Worm (Caenorhabditis elegans): Measurements from ENCODE around the gene nfx-1.

The nfx-1 gene

DNA sequence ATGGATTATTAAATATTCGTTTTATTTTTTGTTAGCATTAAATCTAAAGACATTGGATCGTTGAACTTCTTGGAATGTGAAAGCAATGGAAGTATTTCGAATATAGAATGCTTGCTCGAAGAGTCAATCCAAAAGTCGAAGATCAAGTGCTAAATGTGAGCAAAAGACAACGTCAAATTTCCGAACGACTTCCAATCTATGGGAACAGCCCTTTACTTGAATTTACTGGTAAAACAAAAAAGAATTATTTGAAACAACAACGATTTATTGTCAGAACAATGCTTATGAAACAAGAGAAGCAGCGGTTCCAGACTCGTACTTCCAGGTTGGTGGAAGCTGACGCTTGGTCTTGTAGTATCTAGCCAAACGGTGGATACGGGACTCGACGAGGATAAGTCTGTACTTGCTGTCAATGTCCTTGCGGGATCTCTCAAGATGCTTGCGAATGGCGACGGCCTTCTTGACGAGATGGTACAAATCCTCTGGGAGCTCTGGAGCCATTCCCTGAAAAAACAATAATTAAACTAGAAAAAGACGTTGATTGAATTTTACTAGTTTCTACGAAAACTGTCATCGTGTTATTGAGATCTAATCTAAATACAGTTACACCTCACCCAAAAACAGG, 1.2 kb upstream of the nfx-1 start (continued):
- TF ChIP-seq zim-3 (tag; optimal IDR thresholded peaks at IDR 0.05) (peak; percentile 29), madf-10 (tag; optimal IDR thresholded peaks at IDR 0.05) (no peak), aptf-2 (GFP tag; conservative IDR thresholded peaks at IDR 0.05) (no peak), ceh-40 (GFP tag; IDR thresholded peaks at IDR 0.05) (peak; percentile 34; the same call in 1 of the 2 replicates), lsl-1 (GFP tag; optimal IDR thresholded peaks at IDR 0.05) (peak; percentile 67), F39B2.1 (GFP tag; IDR thresholded peaks at IDR 0.05) (peak; percentile 3; the same call in 1 of the 2 replicates), mel-28 (tag; optimal IDR thresholded peaks at IDR 0.05; ENCODE audit: borderline replicate concordance) (no peak), snpc-4 (GFP tag; optimal IDR thresholded peaks at IDR 0.05) (peak; percentile 69), snpc-4 (tag; optimal IDR thresholded peaks at IDR 0.05) (peak in 2 of 4 experiments; percentile 10 to 63), him-1 (tag; optimal IDR thresholded peaks at IDR 0.05) (peak; percentile 99), F33H1.4 (GFP tag; IDR thresholded peaks at IDR 0.05) (peak; percentile 38), repo-1 (tag; optimal IDR thresholded peaks at IDR 0.05) (peak; percentile 74), ztf-18 (tag; optimal IDR thresholded peaks at IDR 0.05) (peak; percentile 35), F52B5.7 (tag; optimal IDR thresholded peaks at IDR 0.05) (peak; percentile 43), ceh-58 (GFP tag; IDR thresholded peaks at IDR 0.05) (no peak), Y56A3A.18 (GFP tag; IDR thresholded peaks at IDR 0.05) (peak; percentile 91), egl-18 (GFP tag; IDR thresholded peaks at IDR 0.05) (no peak), ztf-28 (GFP tag; IDR thresholded peaks at IDR 0.05) (no peak; the same call in 1 of the 2 replicates), somi-1 (GFP tag; optimal IDR thresholded peaks at IDR 0.05) (peak; percentile 38), lin-26 (GFP tag; IDR thresholded peaks at IDR 0.05) (peak; percentile 80), sdz-38 (tag; optimal IDR thresholded peaks at IDR 0.05) (no peak), Y95B8A.8 (GFP tag; IDR thresholded peaks at IDR 0.05) (peak; percentile 56; the same call in 1 of the 2 replicates), B0261.1 (tag; optimal IDR thresholded peaks at IDR 0.05) (peak; percentile 5), nhr-80 (tag; optimal IDR thresholded peaks at IDR 0.05) (no peak), gei-17 (GFP tag; optimal IDR thresholded peaks at IDR 0.05) (no peak), madf-6 (GFP tag; IDR thresholded peaks at IDR 0.05) (peak; percentile 77), tlf-1 (GFP tag; optimal IDR thresholded peaks at IDR 0.05) (peak; percentile 88), nhr-27 (tag; optimal IDR thresholded peaks at IDR 0.05) (no peak), nfya-1 (tag; optimal IDR thresholded peaks at IDR 0.05; ENCODE audit: borderline replicate concordance, insufficient read depth) (no peak), bed-2 (GFP tag; IDR thresholded peaks at IDR 0.05) (no peak), mcd-1 (GFP tag; IDR thresholded peaks at IDR 0.05) (peak; percentile 45), F10E7.11 (tag; optimal IDR thresholded peaks at IDR 0.05) (no peak), ztf-26 (tag; optimal IDR thresholded peaks at IDR 0.05) (no peak), Y53G8AR.9 (GFP tag; conservative IDR thresholded peaks at IDR 0.05) (peak; percentile 86), hmg-20 (GFP tag; IDR thresholded peaks at IDR 0.05) (no peak; the same call in 1 of the 2 replicates), hlh-26 (GFP tag; conservative IDR thresholded peaks at IDR 0.05) (no peak), B0019.2 (GFP tag; conservative IDR thresholded peaks at IDR 0.05) (no peak), sea-2 (GFP tag; IDR thresholded peaks at IDR 0.05) (no peak), F55B11.4 (tag; optimal IDR thresholded peaks at IDR 0.05; ENCODE audit: borderline replicate concordance, insufficient read depth) (no peak), attf-6 (GFP tag; IDR thresholded peaks at IDR 0.05) (peak; percentile 81), pha-4 (tag; optimal IDR thresholded peaks at IDR 0.05) (no peak), nfya-2 (GFP tag; IDR thresholded peaks at IDR 0.05) (no peak), F22D6.2 (tag; optimal IDR thresholded peaks at IDR 0.05) (no peak), nfyb-1 (GFP tag; IDR thresholded peaks at IDR 0.05) (peak; percentile 86), efl-1 (GFP tag; optimal IDR thresholded peaks at IDR 0.05) (peak; percentile 28), ztf-22 (GFP tag; optimal IDR thresholded peaks at IDR 0.05) (no peak), bed-1 (GFP tag; IDR thresholded peaks at IDR 0.05) (no peak), D2030.7 (GFP tag; IDR thresholded peaks at IDR 0.05) (peak; percentile 58), die-1 (tag; optimal IDR thresholded peaks at IDR 0.05) (peak; percentile 76)

Data from whole organism, young adult.